Worm (Caenorhabditis elegans) whole organism, L4 larva: ENCODE measurements around the gene srg-45.
A peak's percentile ranks its signal among the peaks of the same experiment; 100 is the strongest.

Experiments
- D1046.2 ChIP-seq: fragments of 200-800 bp; sonication (Bioruptor generic); IDR thresholded peaks from 2 replicates; pipeline ENCODE4 v1.3.6; 2022; ENCODE audit warnings: missing genetic modification characterization, missing compliant biosample characterization
- F49E8.2 ChIP-seq: sonication (generic microtip); optimal IDR thresholded peaks from 2 replicates; lab custom pipeline; 2016; ENCODE audit warnings: missing compliant biosample characterization, mild to moderate bottlenecking, missing genetic modification characterization, borderline replicate concordance
- T20F7.1 ChIP-seq: fragments of 200-800 bp; sonication (Bioruptor generic); optimal IDR thresholded peaks from 2 replicates; lab custom pipeline; 2018; ENCODE audit warnings: mild to moderate bottlenecking, missing genetic modification characterization, missing compliant biosample characterization
- Y48G9A.11 ChIP-seq: fragments of 200-800 bp; sonication (Bioruptor generic); IDR thresholded peaks from 2 replicates; pipeline ENCODE4 v1.3.6; 2022; ENCODE audit warnings: missing genetic modification reagents, missing genetic modification characterization, missing compliant biosample characterization
- ZK337.2 ChIP-seq: fragments of 200-800 bp; sonication (Bioruptor generic); IDR thresholded peaks from 2 replicates; pipeline ENCODE4 v1.3.6; 2022; ENCODE audit warnings: missing genetic modification reagents, missing genetic modification characterization, missing compliant biosample characterization
- ZK546.5 ChIP-seq, 2 experiments: sonication (generic microtip); optimal IDR thresholded peaks; 2 replicates each; lab custom pipeline; 2017; ENCODE audit warnings: missing biosample characterization in 2 of 2, missing genetic modification characterization in 2 of 2
- aha-1 ChIP-seq: fragments of 150-350 bp; peaks from one replicate; lab custom pipeline; 2014; ENCODE audit warnings: missing biosample characterization, missing genetic modification characterization
- ceh-20 ChIP-seq: fragments of 200-800 bp; sonication (Bioruptor generic); IDR thresholded peaks from 2 replicates; pipeline ENCODE4 v1.3.6; 2022; ENCODE audit warnings: missing genetic modification reagents, missing genetic modification characterization, missing compliant biosample characterization
- ceh-28 ChIP-seq: fragments of 150-350 bp; optimal IDR thresholded peaks from 2 replicates; lab custom pipeline; 2014; ENCODE audit warnings: missing biosample characterization, missing genetic modification reagents, missing genetic modification characterization
- ceh-44 ChIP-seq: fragments of 200-800 bp; sonication (Bioruptor generic); IDR thresholded peaks from 2 replicates; pipeline ENCODE4 v1.3.6; 2022; ENCODE audit warnings: missing genetic modification reagents, missing genetic modification characterization, missing compliant biosample characterization
- ceh-82 ChIP-seq: sonication (generic microtip); optimal IDR thresholded peaks from 2 replicates; lab custom pipeline; 2017; ENCODE audit warnings: missing biosample characterization, missing genetic modification characterization
- ctbp-1 ChIP-seq: fragments of 200-800 bp; sonication (Bioruptor generic); IDR thresholded peaks from 2 replicates; pipeline ENCODE4 v1.3.6; 2022; ENCODE audit warnings: missing genetic modification reagents, missing genetic modification characterization, missing compliant biosample characterization
- daf-16 ChIP-seq, 3 experiments: sonication (generic microtip); optimal IDR thresholded peaks; 2 replicates each; lab custom pipeline; 2016 to 2017; ENCODE audit warnings: missing genetic modification characterization in 3 of 3, missing genetic modification reagents in 3 of 3, mild to moderate bottlenecking in 2 of 3, missing compliant biosample characterization in 2 of 3, missing biosample characterization in 1 of 3, moderate library complexity in 1 of 3
- daf-19 ChIP-seq: fragments of 200-800 bp; sonication (Bioruptor generic); conservative IDR thresholded peaks from 2 replicates; pipeline ENCODE4 v1.3.6; 2022; ENCODE audit warnings: missing genetic modification characterization, missing compliant biosample characterization
- duxl-1 ChIP-seq: sonication (generic microtip); optimal IDR thresholded peaks from 2 replicates; lab custom pipeline; 2016; ENCODE audit warnings: mild to moderate bottlenecking, missing genetic modification characterization, moderate library complexity, missing compliant biosample characterization; ENCODE audit not compliant: poor library complexity
- egl-43 ChIP-seq: fragments of 200-800 bp; sonication (Bioruptor generic); IDR thresholded peaks from 2 replicates; pipeline ENCODE4 v1.3.6; 2022; ENCODE audit warnings: missing genetic modification reagents, missing genetic modification characterization, missing compliant biosample characterization
- hlh-30 ChIP-seq: sonication (generic microtip); optimal IDR thresholded peaks from 2 replicates; lab custom pipeline; 2017; ENCODE audit warnings: antibody characterized with exemption, mild to moderate bottlenecking, missing genetic modification characterization, missing compliant biosample characterization; ENCODE audit not compliant: insufficient read depth
- lin-13 ChIP-seq: fragments of 150-350 bp; optimal IDR thresholded peaks from 2 replicates; lab custom pipeline; 2014; ENCODE audit warnings: missing biosample characterization, missing genetic modification reagents, missing genetic modification characterization
- lin-29 ChIP-seq: fragments of 200-800 bp; sonication (Bioruptor generic); IDR thresholded peaks from 2 replicates; pipeline ENCODE4 v1.3.6; 2022; ENCODE audit warnings: missing genetic modification reagents, missing genetic modification characterization, missing compliant biosample characterization
- lin-38 ChIP-seq: fragments of 200-800 bp; sonication (Bioruptor generic); IDR thresholded peaks from 2 replicates; pipeline ENCODE4 v1.3.6; 2022; ENCODE audit warnings: missing genetic modification reagents, missing genetic modification characterization, missing compliant biosample characterization
- lsy-2 ChIP-seq, 2 experiments: fragments of 150-350 bp in 1 of 2; sonication (generic microtip) in 1 of 2; optimal IDR thresholded peaks; 2 replicates each; lab custom pipeline; 2014 to 2017; ENCODE audit warnings: missing biosample characterization in 2 of 2, missing genetic modification characterization in 2 of 2
- madf-9 ChIP-seq: fragments of 200-800 bp; sonication (Bioruptor generic); conservative IDR thresholded peaks from 2 replicates; pipeline ENCODE4 v1.3.6; 2022; ENCODE audit warnings: missing genetic modification reagents, missing genetic modification characterization, missing compliant biosample characterization
- mxl-2 ChIP-seq: fragments of 200-800 bp; sonication (Bioruptor generic); conservative IDR thresholded peaks from 2 replicates; pipeline ENCODE4 v1.3.6; 2022; ENCODE audit warnings: missing genetic modification reagents, missing genetic modification characterization, missing compliant biosample characterization
- mxl-3 ChIP-seq: fragments of 200-800 bp; sonication (Bioruptor generic); optimal IDR thresholded peaks from 2 replicates; lab custom pipeline; 2018; ENCODE audit warnings: mild to moderate bottlenecking, missing genetic modification characterization, missing compliant biosample characterization
- nhr-11 ChIP-seq: fragments of 150-350 bp; optimal IDR thresholded peaks from 2 replicates; lab custom pipeline; 2014; ENCODE audit warnings: missing biosample characterization, missing genetic modification characterization
- nhr-6 ChIP-seq: fragments of 150-350 bp; optimal IDR thresholded peaks from 2 replicates; lab custom pipeline; 2014; ENCODE audit warnings: missing biosample characterization, missing genetic modification characterization
- pha-4 ChIP-seq, 2 experiments: fragments of 150-350 bp in 1 of 2; fragments of 200-800 bp in 1 of 2; sonication (Bioruptor generic) in 1 of 2; IDR thresholded peaks in 1 of 2; optimal IDR thresholded peaks in 1 of 2; 2 replicates each; pipeline versions ENCODE4 v1.3.6 to Lab custom; 2014 to 2022; ENCODE audit warnings: missing genetic modification characterization in 2 of 2, missing genetic modification reagents in 2 of 2, missing biosample characterization in 1 of 2, missing compliant biosample characterization in 1 of 2
- pqm-1 ChIP-seq: sonication (generic microtip); optimal IDR thresholded peaks from 2 replicates; lab custom pipeline; 2017; ENCODE audit warnings: missing biosample characterization, missing genetic modification characterization
- sdz-12 ChIP-seq: fragments of 200-800 bp; sonication (Bioruptor generic); optimal IDR thresholded peaks from 2 replicates; lab custom pipeline; 2018; ENCODE audit warnings: mild to moderate bottlenecking, missing genetic modification characterization, missing compliant biosample characterization
- set-16 ChIP-seq: fragments of 200-800 bp; sonication (Bioruptor generic); IDR thresholded peaks from 2 replicates; pipeline ENCODE4 v1.3.6; 2022; ENCODE audit warnings: missing genetic modification reagents, missing genetic modification characterization, missing compliant biosample characterization
- snpc-4 ChIP-seq: fragments of 150-350 bp; optimal IDR thresholded peaks from 2 replicates; lab custom pipeline; 2014; ENCODE audit warnings: missing biosample characterization, missing genetic modification characterization
- spr-3 ChIP-seq: fragments of 200-800 bp; sonication (Bioruptor generic); optimal IDR thresholded peaks from 2 replicates; lab custom pipeline; 2018; ENCODE audit warnings: mild to moderate bottlenecking, missing genetic modification characterization, missing compliant biosample characterization
- unc-130 ChIP-seq: sonication (generic microtip); optimal IDR thresholded peaks from 2 replicates; lab custom pipeline; 2016; ENCODE audit warnings: missing genetic modification reagents, missing genetic modification characterization, missing compliant biosample characterization
- unc-62 ChIP-seq, 3 experiments: fragments of 150-350 bp in 1 of 3; sonication (generic microtip); optimal IDR thresholded peaks in 2 of 3; peaks in 1 of 3; 1 replicate in 1 of 3; 2 replicates in 2 of 3; lab custom pipeline; 2014 to 2017; ENCODE audit warnings: missing biosample characterization in 3 of 3, missing genetic modification characterization in 3 of 3, missing genetic modification reagents in 3 of 3, missing genotype in 1 of 3
- vab-7 ChIP-seq: fragments of 200-800 bp; sonication (Bioruptor generic); IDR thresholded peaks from 2 replicates; pipeline ENCODE4 v1.3.6; 2022; ENCODE audit warnings: missing genetic modification reagents, missing genetic modification characterization, missing compliant biosample characterization
- zip-11 ChIP-seq: fragments of 200-800 bp; sonication (Bioruptor generic); IDR thresholded peaks from 2 replicates; pipeline ENCODE4 v1.3.6; 2022; ENCODE audit warnings: missing genetic modification characterization, missing compliant biosample characterization
- ztf-11 ChIP-seq: fragments of 150-350 bp; optimal IDR thresholded peaks from 2 replicates; lab custom pipeline; 2014; ENCODE audit warnings: missing biosample characterization, missing genetic modification characterization
- ztf-7 ChIP-seq: fragments of 150-350 bp; optimal IDR thresholded peaks from 2 replicates; lab custom pipeline; 2014; ENCODE audit warnings: missing biosample characterization, missing genetic modification characterization

The srg-45 gene

DNA sequence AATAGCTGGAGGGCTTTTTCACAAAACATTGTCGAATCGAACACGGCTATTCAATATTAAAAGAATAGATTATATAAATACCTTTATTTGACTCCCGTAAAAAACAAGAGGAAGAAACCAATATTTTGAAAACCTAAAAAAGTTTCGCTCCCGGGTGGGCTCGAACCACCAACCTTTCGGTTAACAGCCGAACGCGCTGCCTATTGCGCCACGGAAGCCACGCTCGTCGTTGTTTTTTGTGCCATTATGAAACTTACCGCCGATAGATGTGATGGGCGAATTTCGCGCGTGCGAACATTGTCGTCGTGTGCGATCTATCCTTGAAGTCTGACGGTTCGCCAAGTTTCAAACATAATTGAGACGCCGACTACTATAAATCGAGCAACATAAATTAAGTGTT is 24.5 kb downstream of the srg-45 start (continued):
- TF ChIP-seq ceh-20 (GFP tag; lab: Robert Waterston, UW), result 0 out of 2 replicates have a peak, but pooled peaks have one; percentile 17
- TF ChIP-seq D1046.2 (GFP tag; lab: Robert Waterston, UW), result 0 out of 2 replicates have a peak, but pooled peaks have one; percentile 5
- TF ChIP-seq hlh-30 (tag; lab: Kevin White, UChicago), result peak; percentile 42
- TF ChIP-seq lsy-2 (tag; optimal IDR thresholded peaks at IDR 0.05; lab: Kevin White, UChicago), result peak in 1 of 2 experiments; percentile 40
- no peak for TF ChIP-seq snpc-4 (tag; lab: Kevin White, UChicago)
- no peak for TF ChIP-seq set-16
- no peak; the same call in 1 of the 2 replicates for TF ChIP-seq Y48G9A.11
- peak; percentile 44; the same call in 1 of the 2 replicates for TF ChIP-seq pha-4 (GFP tag; IDR thresholded peaks at IDR 0.05; lab: Robert Waterston, UW)
- TF ChIP-seq pha-4 (tag; optimal IDR thresholded peaks at IDR 0.05; lab: Kevin White, UChicago), result no peak
- TF ChIP-seq sdz-12 (GFP tag; lab: Kevin White, UChicago), result peak; percentile 37
- peak; percentile 45 for TF ChIP-seq spr-3
- TF ChIP-seq ZK337.2 (GFP tag; lab: Robert Waterston, UW), result 0 out of 2 replicates have a peak, but pooled peaks have one; percentile 22
- no peak for TF ChIP-seq ZK546.5 (tag; optimal IDR thresholded peaks at IDR 0.05; lab: Kevin White, UChicago)

- TF ChIP-seq T20F7.1 (GFP tag; lab: Kevin White, UChicago), result no peak
- no peak for TF ChIP-seq unc-130 (GFP tag; lab: Kevin White, UChicago)
- TF ChIP-seq ctbp-1 (GFP tag; lab: Robert Waterston, UW), result no peak
- no peak for TF ChIP-seq lin-29 (GFP tag; lab: Robert Waterston, UW)
- TF ChIP-seq aha-1, result no peak
- TF ChIP-seq ceh-28 (tag; lab: Kevin White, UChicago), result no peak
- peak; percentile 24 for TF ChIP-seq hlh-30 (tag; lab: Kevin White, UChicago)
- no peak for TF ChIP-seq nhr-6 (tag; lab: Kevin White, UChicago)
- no peak for TF ChIP-seq lin-38 (GFP tag; lab: Robert Waterston, UW)
- TF ChIP-seq lsy-2 (tag; optimal IDR thresholded peaks at IDR 0.05; lab: Kevin White, UChicago), result no peak
- TF ChIP-seq pqm-1 (tag; lab: Kevin White, UChicago), result no peak
- peak; percentile 45 for TF ChIP-seq nhr-11 (tag; lab: Kevin White, UChicago)
- no peak for TF ChIP-seq lin-13
- TF ChIP-seq zip-11 (GFP tag; lab: Robert Waterston, UW), result no peak
- no peak for TF ChIP-seq ztf-11 (tag; lab: Kevin White, UChicago)
- TF ChIP-seq daf-16 (GFP tag; optimal IDR thresholded peaks at IDR 0.05; lab: Kevin White, UChicago), result peak in 1 of 2 experiments; percentile 94
- TF ChIP-seq daf-16 (tag; optimal IDR thresholded peaks at IDR 0.05; lab: Kevin White, UChicago), result no peak
- TF ChIP-seq ceh-82 (tag; lab: Kevin White, UChicago), result no peak
- TF ChIP-seq unc-62 (GFP tag; optimal IDR thresholded peaks at IDR 0.05 in 1 of 2; lab: Kevin White, UChicago), result no peak
- no peak for TF ChIP-seq unc-62 (tag; optimal IDR thresholded peaks at IDR 0.05; lab: Kevin White, UChicago)
- TF ChIP-seq ztf-7 (tag; lab: Kevin White, UChicago), result no peak
Measured at ce11 chrV:12334387-12334786, 27.1 kb downstream of the srg-45 start.

DNA sequence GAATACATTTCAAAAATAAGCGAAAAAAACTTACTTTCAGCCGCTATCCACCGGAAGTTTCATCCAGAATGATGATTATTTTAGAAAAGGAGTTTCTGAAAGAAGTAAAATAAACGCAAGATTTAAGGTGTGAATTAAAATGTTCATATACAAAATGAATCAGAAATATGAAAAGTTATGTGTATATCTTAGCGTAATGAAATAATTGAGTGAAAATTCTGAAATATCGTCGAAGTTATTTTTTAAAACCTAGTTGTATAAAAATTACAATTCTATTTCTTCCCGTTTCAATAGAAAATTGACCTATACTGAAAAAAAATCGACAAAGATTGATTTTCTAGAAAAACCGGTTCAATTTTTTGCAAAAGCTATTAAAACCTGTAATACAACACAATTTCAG is 30.6 kb downstream of the srg-45 start, which contains the start of gene twk-13:
TSS of gene twk-13 (minus strand) at position 101 of the 400 bp plus-strand sequence.
- TF ChIP-seq madf-9 (GFP tag; lab: Robert Waterston, UW) (no peak), egl-43 (GFP tag; lab: Robert Waterston, UW) (no peak), ceh-44 (GFP tag; lab: Robert Waterston, UW) (no peak), mxl-3 (GFP tag; lab: Kevin White, UChicago) (no peak), unc-130 (GFP tag; lab: Kevin White, UChicago) (no peak), unc-62 (GFP tag; optimal IDR thresholded peaks at IDR 0.05 in 1 of 2; lab: Kevin White, UChicago) (no peak), unc-62 (tag; optimal IDR thresholded peaks at IDR 0.05; lab: Kevin White, UChicago) (no peak), daf-16 (GFP tag; optimal IDR thresholded peaks at IDR 0.05; lab: Kevin White, UChicago) (no peak), daf-16 (tag; optimal IDR thresholded peaks at IDR 0.05; lab: Kevin White, UChicago) (no peak), vab-7 (no peak), duxl-1 (tag; lab: Kevin White, UChicago) (no peak), lsy-2 (tag; optimal IDR thresholded peaks at IDR 0.05; lab: Kevin White, UChicago) (no peak), F49E8.2 (no peak), mxl-2 (GFP tag; lab: Robert Waterston, UW) (no peak), ztf-7 (tag; lab: Kevin White, UChicago) (no peak), daf-19 (GFP tag; lab: Robert Waterston, UW) (no peak)
